Worm (Caenorhabditis elegans) whole organism, L1 larva: ENCODE measurements around the gene C04C11.1.

Source experiments
- C04F5.9 ChIP-seq: sonication (generic microtip); optimal IDR thresholded peaks from 2 replicates; lab custom pipeline; 2016; ENCODE audit warnings: missing genetic modification characterization, missing compliant biosample characterization
- C16A3.4 ChIP-seq: fragments of 150-350 bp; optimal IDR thresholded peaks from 2 replicates; lab custom pipeline; 2014; ENCODE audit warnings: missing biosample characterization, missing genetic modification characterization
- Y116A8C.19 ChIP-seq: sonication (generic microtip); optimal IDR thresholded peaks from 2 replicates; lab custom pipeline; 2016; ENCODE audit warnings: missing compliant biosample characterization, missing genetic modification characterization, borderline replicate concordance
- aha-1 ChIP-seq: fragments of 150-350 bp; optimal IDR thresholded peaks from 2 replicates; lab custom pipeline; 2014; ENCODE audit warnings: missing biosample characterization, missing genetic modification characterization
- alr-1 ChIP-seq: fragments of 200-800 bp; sonication (Bioruptor generic); optimal IDR thresholded peaks from 2 replicates; lab custom pipeline; 2018; ENCODE audit warnings: borderline replicate concordance, mild to moderate bottlenecking, missing genetic modification characterization, missing compliant biosample characterization
- aly-2 ChIP-seq: fragments of 150-350 bp; optimal IDR thresholded peaks from 2 replicates; lab custom pipeline; 2014; ENCODE audit warnings: missing biosample characterization, missing genetic modification characterization
- ceh-63 ChIP-seq: fragments of 200-800 bp; sonication (Bioruptor generic); optimal IDR thresholded peaks from 2 replicates; lab custom pipeline; 2018; ENCODE audit warnings: mild to moderate bottlenecking, missing genetic modification characterization, missing compliant biosample characterization
- ceh-82 ChIP-seq, 3 experiments: fragments of 150-350 bp in 1 of 3; sonication (generic microtip) in 2 of 3; optimal IDR thresholded peaks; 2 replicates each; lab custom pipeline; 2014 to 2017; ENCODE audit warnings: missing biosample characterization in 3 of 3, missing genetic modification characterization in 3 of 3
- ceh-90 ChIP-seq: sonication (generic microtip); optimal IDR thresholded peaks from 2 replicates; lab custom pipeline; 2016; ENCODE audit warnings: missing genetic modification characterization, missing compliant biosample characterization
- dpl-1 ChIP-seq, 3 experiments: fragments of 150-350 bp in 2 of 3; sonication (generic microtip) in 1 of 3; optimal IDR thresholded peaks; 2 replicates each; lab custom pipeline; 2014 to 2017; ENCODE audit warnings: missing biosample characterization in 3 of 3, missing genetic modification characterization in 3 of 3, missing genetic modification reagents in 3 of 3
- dsc-1 ChIP-seq: sonication (generic microtip); optimal IDR thresholded peaks from 2 replicates; lab custom pipeline; 2016; ENCODE audit warnings: mild to moderate bottlenecking, missing genetic modification characterization, missing compliant biosample characterization
- efl-1 ChIP-seq, 4 experiments: fragments of 150-350 bp; optimal IDR thresholded peaks in 3 of 4; peaks in 1 of 4; 1 replicate in 1 of 4; 2 replicates in 3 of 4; lab custom pipeline; 2014; ENCODE audit warnings: missing biosample characterization in 2 of 4, missing genetic modification characterization in 2 of 4, missing genetic modification reagents in 2 of 4
- egl-13 ChIP-seq: sonication (generic microtip); optimal IDR thresholded peaks from 2 replicates; lab custom pipeline; 2016; ENCODE audit warnings: missing genotype, missing genetic modification reagents, missing genetic modification characterization, missing compliant biosample characterization
- elt-2 ChIP-seq: sonication (generic microtip); optimal IDR thresholded peaks from 2 replicates; lab custom pipeline; 2016; ENCODE audit warnings: missing genetic modification characterization, mild to moderate bottlenecking, inconsistent platforms, missing compliant biosample characterization, missing genetic modification reagents
- elt-3 ChIP-seq, 6 experiments: fragments of 150-350 bp in 1 of 6; sonication (generic microtip); optimal IDR thresholded peaks; 2 replicates each; lab custom pipeline; 2017 to 2018; ENCODE audit warnings: missing biosample characterization in 6 of 6, missing genetic modification characterization in 6 of 6, inconsistent platforms in 1 of 6
- fkh-10 ChIP-seq: sonication (generic microtip); optimal IDR thresholded peaks from 2 replicates; lab custom pipeline; 2017; ENCODE audit warnings: missing biosample characterization, missing genetic modification reagents, missing genetic modification characterization
- grh-1 ChIP-seq: fragments of 200-800 bp; sonication (Bioruptor generic); IDR thresholded peaks from 2 replicates; pipeline ENCODE4 v1.3.6; 2022; ENCODE audit warnings: missing genetic modification reagents, missing genetic modification characterization, missing compliant biosample characterization
- irx-1 ChIP-seq: sonication (generic microtip); optimal IDR thresholded peaks from 2 replicates; lab custom pipeline; 2016; ENCODE audit warnings: missing genetic modification characterization, missing compliant biosample characterization
- jun-1 ChIP-seq: fragments of 150-350 bp; optimal IDR thresholded peaks from 2 replicates; lab custom pipeline; 2014; ENCODE audit warnings: missing biosample characterization, missing genetic modification reagents, missing genetic modification characterization
- lin-13 ChIP-seq: fragments of 150-350 bp; optimal IDR thresholded peaks from 2 replicates; lab custom pipeline; 2014; ENCODE audit warnings: missing biosample characterization, missing genetic modification reagents, missing genetic modification characterization
- lin-14 ChIP-seq: fragments of 200-800 bp; sonication (Bioruptor generic); optimal IDR thresholded peaks from 2 replicates; lab custom pipeline; 2018; ENCODE audit warnings: mild to moderate bottlenecking, missing genetic modification characterization, moderate library complexity, missing compliant biosample characterization
- lin-35 ChIP-seq, 2 experiments: fragments of 150-350 bp; optimal IDR thresholded peaks; 2 replicates each; lab custom pipeline; 2014; ENCODE audit warnings: missing biosample characterization in 2 of 2, missing genetic modification characterization in 2 of 2, missing genetic modification reagents in 2 of 2
- lin-39 ChIP-seq: fragments of 150-350 bp; optimal IDR thresholded peaks from 2 replicates; lab custom pipeline; 2014; ENCODE audit warnings: missing biosample characterization, missing genetic modification reagents, missing genetic modification characterization
- lir-3 ChIP-seq: sonication (generic microtip); optimal IDR thresholded peaks from 2 replicates; lab custom pipeline; 2016; ENCODE audit warnings: mild to moderate bottlenecking, missing genetic modification characterization, moderate library complexity, missing compliant biosample characterization; ENCODE audit not compliant: poor library complexity
- mab-9 ChIP-seq: fragments of 200-800 bp; sonication (Bioruptor generic); IDR thresholded peaks from 2 replicates; pipeline ENCODE4 v1.3.6; 2022; ENCODE audit warnings: missing genetic modification reagents, missing genetic modification characterization, missing compliant biosample characterization
- nhr-19 ChIP-seq: fragments of 200-800 bp; sonication (Bioruptor generic); conservative IDR thresholded peaks from 2 replicates; pipeline ENCODE4 v1.3.6; 2022; ENCODE audit warnings: missing genetic modification characterization, missing compliant biosample characterization
- nhr-20 ChIP-seq: sonication (generic microtip); optimal IDR thresholded peaks from 2 replicates; lab custom pipeline; 2016; ENCODE audit warnings: mild to moderate bottlenecking, missing genetic modification characterization, missing compliant biosample characterization
- nhr-28 ChIP-seq: fragments of 150-350 bp; optimal IDR thresholded peaks from 2 replicates; lab custom pipeline; 2014; ENCODE audit warnings: missing biosample characterization, missing genetic modification characterization
- nhr-47 ChIP-seq: sonication (generic microtip); optimal IDR thresholded peaks from 2 replicates; lab custom pipeline; 2016; ENCODE audit warnings: mild to moderate bottlenecking, missing genetic modification characterization, moderate library complexity, missing compliant biosample characterization
- nhr-71 ChIP-seq: sonication (generic microtip); optimal IDR thresholded peaks from 2 replicates; lab custom pipeline; 2016; ENCODE audit warnings: mild to moderate bottlenecking, missing genetic modification characterization, moderate library complexity, missing compliant biosample characterization
- nhr-77 ChIP-seq: fragments of 150-350 bp; optimal IDR thresholded peaks from 2 replicates; lab custom pipeline; 2014; ENCODE audit warnings: missing biosample characterization, missing genetic modification characterization
- nhr-85 ChIP-seq: sonication (generic microtip); peaks from one replicate; lab custom pipeline; 2016; ENCODE audit warnings: missing genetic modification characterization, inconsistent platforms, missing compliant biosample characterization
- nhr-90 ChIP-seq: sonication (generic microtip); optimal IDR thresholded peaks from 2 replicates; lab custom pipeline; 2016; ENCODE audit warnings: mild to moderate bottlenecking, missing genetic modification characterization, missing compliant biosample characterization; ENCODE audit not compliant: poor library complexity
- pax-3 ChIP-seq: fragments of 200-800 bp; sonication (Bioruptor generic); optimal IDR thresholded peaks from 2 replicates; lab custom pipeline; 2018; ENCODE audit warnings: mild to moderate bottlenecking, missing genetic modification characterization, moderate library complexity, missing compliant biosample characterization
- snpc-4 ChIP-seq: fragments of 150-350 bp; optimal IDR thresholded peaks from 2 replicates; lab custom pipeline; 2014; ENCODE audit warnings: missing biosample characterization, missing genetic modification characterization
- snu-23 ChIP-seq: sonication (generic microtip); optimal IDR thresholded peaks from 2 replicates; lab custom pipeline; 2016; ENCODE audit warnings: missing genetic modification characterization, missing compliant biosample characterization
- sup-37 ChIP-seq: fragments of 200-800 bp; sonication (Bioruptor generic); optimal IDR thresholded peaks from 2 replicates; lab custom pipeline; 2018; ENCODE audit warnings: mild to moderate bottlenecking, missing genetic modification characterization, missing compliant biosample characterization
- tlp-1 ChIP-seq: fragments of 150-350 bp; optimal IDR thresholded peaks from 2 replicates; lab custom pipeline; 2014; ENCODE audit warnings: missing biosample characterization, missing genetic modification characterization
- unc-130 ChIP-seq: fragments of 150-350 bp; optimal IDR thresholded peaks from 2 replicates; lab custom pipeline; 2017; ENCODE audit warnings: missing biosample characterization, missing genetic modification characterization, inconsistent platforms
- unc-30 ChIP-seq: sonication (generic microtip); optimal IDR thresholded peaks from 2 replicates; lab custom pipeline; 2017; ENCODE audit warnings: missing biosample characterization, missing genetic modification characterization
- unc-62 ChIP-seq: fragments of 150-350 bp; optimal IDR thresholded peaks from 2 replicates; lab custom pipeline; 2014; ENCODE audit warnings: missing biosample characterization, missing genetic modification reagents, missing genetic modification characterization
- unc-86 ChIP-seq: sonication (generic microtip); optimal IDR thresholded peaks from 2 replicates; lab custom pipeline; 2016; ENCODE audit warnings: missing genetic modification characterization, missing compliant biosample characterization
- unc-98 ChIP-seq: fragments of 200-800 bp; sonication (Bioruptor generic); IDR thresholded peaks from 2 replicates; pipeline ENCODE4 v1.3.6; 2022; ENCODE audit warnings: missing genetic modification characterization, missing compliant biosample characterization
- vab-15 ChIP-seq: sonication (generic microtip); optimal IDR thresholded peaks from 2 replicates; lab custom pipeline; 2017; ENCODE audit warnings: missing genotype, mild to moderate bottlenecking, missing genetic modification characterization, missing compliant biosample characterization
- xbp-1 ChIP-seq: sonication (generic microtip); optimal IDR thresholded peaks from 2 replicates; lab custom pipeline; 2016; ENCODE audit warnings: missing genetic modification characterization, missing compliant biosample characterization
- zag-1 ChIP-seq: fragments of 150-350 bp; optimal IDR thresholded peaks from 2 replicates; lab custom pipeline; 2014; ENCODE audit warnings: missing biosample characterization, missing genetic modification characterization
- zip-4 ChIP-seq: fragments of 200-800 bp; sonication (Bioruptor generic); optimal IDR thresholded peaks from 2 replicates; lab custom pipeline; 2018; ENCODE audit warnings: mild to moderate bottlenecking, missing genetic modification characterization, moderate library complexity, missing compliant biosample characterization
- ztf-4 ChIP-seq: fragments of 150-350 bp; optimal IDR thresholded peaks from 2 replicates; lab custom pipeline; 2014; ENCODE audit warnings: missing biosample characterization, missing genetic modification characterization

Gene C04C11.1

ce11 chrX:14016698-14017097 is 3.7 kb upstream of the C04C11.1 start (continued):
- TF ChIP-seq lin-14 (GFP tag; lab: Kevin White, UChicago): peak; percentile 96
- peak; percentile 45 for TF ChIP-seq unc-130 (tag; lab: Kevin White, UChicago)
- peak; percentile 66 for TF ChIP-seq lin-39 (tag; lab: Kevin White, UChicago)
- TF ChIP-seq nhr-47 (tag; lab: Kevin White, UChicago): peak; percentile 61
- TF ChIP-seq nhr-90 (tag; lab: Kevin White, UChicago): no peak
- TF ChIP-seq egl-13: peak; percentile 57
- no peak for TF ChIP-seq nhr-28 (tag; lab: Kevin White, UChicago)
- TF ChIP-seq zip-4 (GFP tag; lab: Kevin White, UChicago): no peak
- TF ChIP-seq aly-2 (tag; lab: Kevin White, UChicago): no peak
- peak; percentile 7 for TF ChIP-seq sup-37
- TF ChIP-seq elt-3 (tag; optimal IDR thresholded peaks at IDR 0.05; lab: Kevin White, UChicago): no peak
- TF ChIP-seq pax-3 (tag; lab: Kevin White, UChicago): no peak
- TF ChIP-seq C04F5.9 (tag; lab: Kevin White, UChicago): no peak
- peak; percentile 13 for TF ChIP-seq C16A3.4
- no peak for TF ChIP-seq alr-1 (tag; lab: Kevin White, UChicago)
- peak; percentile 71 for TF ChIP-seq snu-23 (GFP tag; lab: Kevin White, UChicago)
- TF ChIP-seq nhr-71 (tag; lab: Kevin White, UChicago): peak; percentile 90
- peak; percentile 54 for TF ChIP-seq xbp-1 (tag; lab: Kevin White, UChicago)
- TF ChIP-seq jun-1 (tag; lab: Kevin White, UChicago): peak; percentile 8
- peak; percentile 10 for TF ChIP-seq irx-1 (tag; lab: Kevin White, UChicago)
- TF ChIP-seq snpc-4 (tag; lab: Kevin White, UChicago): no peak
- TF ChIP-seq Y116A8C.19 (tag; lab: Kevin White, UChicago): no peak
- TF ChIP-seq lin-13 (GFP tag; lab: Kevin White, UChicago): peak; percentile 18
- no peak for TF ChIP-seq aha-1 (tag; lab: Kevin White, UChicago)
- peak in 1 of 2 experiments; percentile 59 for TF ChIP-seq lin-35 (GFP tag; optimal IDR thresholded peaks at IDR 0.05; lab: Kevin White, UChicago)
- peak; percentile 13 for TF ChIP-seq ztf-4 (tag; lab: Kevin White, UChicago)
- peak; percentile 45; the same call in 1 of the 2 replicates for TF ChIP-seq mab-9 (GFP tag; lab: Robert Waterston, UW)
- no peak for TF ChIP-seq ceh-90 (tag; lab: Kevin White, UChicago)

ce11 chrX:14024400-14024953 is 4.1 kb downstream of the C04C11.1 start:
- TF ChIP-seq jun-1 (tag; lab: Kevin White, UChicago) (no peak), nhr-77 (no peak), fkh-10 (no peak), C16A3.4 (no peak), lir-3 (tag; lab: Kevin White, UChicago) (no peak), unc-30 (no peak), nhr-20 (tag; lab: Kevin White, UChicago) (peak; percentile 15), lin-35 (GFP tag; optimal IDR thresholded peaks at IDR 0.05; lab: Kevin White, UChicago) (peak in 1 of 2 experiments; percentile 26), tlp-1 (tag; lab: Kevin White, UChicago) (no peak), nhr-85 (tag; lab: Kevin White, UChicago) (no peak), vab-15 (no peak), lin-39 (tag; lab: Kevin White, UChicago) (no peak), nhr-19 (GFP tag; lab: Robert Waterston, UW) (no peak), zag-1 (tag; lab: Kevin White, UChicago) (no peak), nhr-28 (tag; lab: Kevin White, UChicago) (no peak), unc-98 (GFP tag; lab: Robert Waterston, UW) (no peak), elt-2 (peak; percentile 50), ceh-82 (tag; optimal IDR thresholded peaks at IDR 0.05; lab: Kevin White, UChicago) (no peak), efl-1 (optimal IDR thresholded peaks at IDR 0.05; lab: Kevin White, UChicago) (no peak), efl-1 (GFP tag; optimal IDR thresholded peaks at IDR 0.05 in 1 of 2; lab: Kevin White, UChicago) (no peak), lin-14 (GFP tag; lab: Kevin White, UChicago) (peak; percentile 40), Y116A8C.19 (tag; lab: Kevin White, UChicago) (no peak), alr-1 (tag; lab: Kevin White, UChicago) (no peak), dpl-1 (GFP tag; optimal IDR thresholded peaks at IDR 0.05; lab: Kevin White, UChicago) (no peak), sup-37 (no peak), ceh-63 (GFP tag; lab: Kevin White, UChicago) (no peak), C04F5.9 (tag; lab: Kevin White, UChicago) (no peak), dsc-1 (tag; lab: Kevin White, UChicago) (no peak), unc-62 (GFP tag; lab: Kevin White, UChicago) (no peak), unc-86 (no peak), grh-1 (no peak)
